Worm (Caenorhabditis elegans) whole organism, midembryonic: Measurements from ENCODE around the gene Y39G8B.2.

ENCODE experiments used
- T22C8.4 ChIP-seq: fragments of 200-800 bp; sonication (Bioruptor generic); IDR thresholded peaks from 2 replicates; pipeline ENCODE4 v1.3.6; 2022; ENCODE audit warnings: missing genetic modification characterization, missing compliant biosample characterization
- flt-1 ChIP-seq: fragments of 200-800 bp; sonication (Bioruptor generic); IDR thresholded peaks from 2 replicates; pipeline ENCODE4 v1.3.6; 2022; ENCODE audit warnings: missing genetic modification characterization, missing compliant biosample characterization
- ztf-29 ChIP-seq: fragments of 200-800 bp; sonication (Bioruptor generic); IDR thresholded peaks from 2 replicates; pipeline ENCODE4 v1.3.6; 2022; ENCODE audit warnings: missing genetic modification reagents, missing genetic modification characterization, missing compliant biosample characterization

DNA sequence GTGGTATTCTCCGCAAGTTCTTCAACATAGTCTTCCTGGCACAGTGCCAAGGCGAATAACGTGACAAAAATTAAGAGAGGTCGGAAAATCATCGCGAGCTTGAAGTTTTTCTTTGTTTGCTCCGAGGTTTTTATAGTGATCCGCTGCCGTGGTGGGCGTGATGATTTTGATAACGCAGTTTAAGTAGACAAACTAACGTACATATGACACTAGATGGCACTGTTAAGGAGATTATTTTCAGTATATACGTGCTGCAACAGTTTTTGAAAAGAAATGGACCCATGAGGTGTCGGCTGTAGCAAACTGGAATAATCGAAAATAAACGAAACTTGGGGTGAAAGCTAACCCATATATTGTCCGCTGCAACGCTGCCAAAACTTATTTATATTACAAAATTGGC is 26.2 kb upstream of the Y39G8B.2 start, which contains the start of gene F01D5.5:
- no peak for TF ChIP-seq ztf-29
- no peak for TF ChIP-seq flt-1 (GFP tag; lab: Robert Waterston, UW)
- no peak for TF ChIP-seq T22C8.4 (GFP tag; lab: Robert Waterston, UW)
